Worm (Caenorhabditis elegans): ENCODE measurements around the gene K09E9.1.

Gene K09E9.1

ce11 chrX:15630340-15630739 lies 10.0 kb downstream of the K09E9.1 start, which contains the start of gene K09E9.4:
TSS of gene K09E9.4 (minus strand) at chrX:15630440.
- TF ChIP-seq ceh-82 (tag; optimal IDR thresholded peaks at IDR 0.05) = no peak
- no peak for TF ChIP-seq ama-1 (optimal IDR thresholded peaks at IDR 0.05)
- TF ChIP-seq mab-9 (GFP tag; IDR thresholded peaks at IDR 0.05) = no peak
- TF ChIP-seq hlh-17 (GFP tag; optimal IDR thresholded peaks at IDR 0.05; ENCODE audit: borderline replicate concordance) = no peak
- no peak for TF ChIP-seq dpl-1 (GFP tag; optimal IDR thresholded peaks at IDR 0.05)
- TF ChIP-seq fkh-8 (tag; optimal IDR thresholded peaks at IDR 0.05) = no peak
- TF ChIP-seq alr-1 (tag; optimal IDR thresholded peaks at IDR 0.05; ENCODE audit: borderline replicate concordance) = no peak
- no peak for TF ChIP-seq elt-2 (tag; optimal IDR thresholded peaks at IDR 0.05)
- no peak for TF ChIP-seq lin-35 (GFP tag; optimal IDR thresholded peaks at IDR 0.05)
- no peak for TF ChIP-seq mef-2 (tag; optimal IDR thresholded peaks at IDR 0.05)
- no peak for TF ChIP-seq lin-13 (GFP tag; optimal IDR thresholded peaks at IDR 0.05)
- no peak for TF ChIP-seq hlh-4 (tag; optimal IDR thresholded peaks at IDR 0.05)
- TF ChIP-seq elt-3 (tag; optimal IDR thresholded peaks at IDR 0.05) = no peak

ce11 chrX:15630790-15631204 lies 10.5 kb downstream of the K09E9.1 start:
- TF ChIP-seq grh-1 (GFP tag; IDR thresholded peaks at IDR 0.05) (no peak), aha-1 (tag; optimal IDR thresholded peaks at IDR 0.05) (no peak), nhr-47 (tag; optimal IDR thresholded peaks at IDR 0.05) (peak; percentile 24), nhr-11 (tag; optimal IDR thresholded peaks at IDR 0.05) (no peak), ets-5 (GFP tag; IDR thresholded peaks at IDR 0.05) (no peak), rnt-1 (tag; optimal IDR thresholded peaks at IDR 0.05) (peak; percentile 43), swsn-7 (tag; optimal IDR thresholded peaks at IDR 0.05) (peak; percentile 6), alr-1 (tag; optimal IDR thresholded peaks at IDR 0.05; ENCODE audit: borderline replicate concordance) (no peak), lin-39 (tag; optimal IDR thresholded peaks at IDR 0.05) (no peak), unc-62 (GFP tag; optimal IDR thresholded peaks at IDR 0.05) (no peak), dpl-1 (GFP tag; optimal IDR thresholded peaks at IDR 0.05) (no peak), ceh-82 (tag; optimal IDR thresholded peaks at IDR 0.05) (peak in 2 of 3 experiments; percentile 45 to 69), nhr-84 (tag; optimal IDR thresholded peaks at IDR 0.05) (no peak), isw-1 (GFP tag; IDR thresholded peaks at IDR 0.05) (no peak), nhr-20 (tag; optimal IDR thresholded peaks at IDR 0.05) (peak; percentile 23), sox-4 (tag; optimal IDR thresholded peaks at IDR 0.05) (no peak), lin-14 (GFP tag; optimal IDR thresholded peaks at IDR 0.05) (peak; percentile 81), mdl-1 (tag; optimal IDR thresholded peaks at IDR 0.05) (peak in 1 of 2 experiments; percentile 9), zag-1 (tag; optimal IDR thresholded peaks at IDR 0.05) (no peak), nhr-12 (tag; optimal IDR thresholded peaks at IDR 0.05) (no peak), blmp-1 (tag; optimal IDR thresholded peaks at IDR 0.05) (peak; percentile 79), dsc-1 (tag; optimal IDR thresholded peaks at IDR 0.05) (peak; percentile 19), lsy-2 (tag; optimal IDR thresholded peaks at IDR 0.05) (peak; percentile 2 to 25), fkh-10 (GFP tag; optimal IDR thresholded peaks at IDR 0.05) (peak; percentile 48), Y116A8C.19 (tag; optimal IDR thresholded peaks at IDR 0.05; ENCODE audit: borderline replicate concordance) (no peak), mab-9 (GFP tag; IDR thresholded peaks at IDR 0.05) (no peak), fkh-8 (tag; optimal IDR thresholded peaks at IDR 0.05) (peak; percentile 27), mep-1 (tag; optimal IDR thresholded peaks at IDR 0.05) (peak; percentile 44), xbp-1 (tag; optimal IDR thresholded peaks at IDR 0.05) (peak; percentile 7), jun-1 (tag; optimal IDR thresholded peaks at IDR 0.05) (no peak), efl-1 (optimal IDR thresholded peaks at IDR 0.05) (peak; percentile 1 to 15), efl-1 (GFP tag; optimal IDR thresholded peaks at IDR 0.05 in 1 of 2) (no peak), F16B12.6 (tag; optimal IDR thresholded peaks at IDR 0.05) (no peak), nhr-237 (tag; optimal IDR thresholded peaks at IDR 0.05) (no peak), snu-23 (GFP tag; optimal IDR thresholded peaks at IDR 0.05) (peak; percentile 44), sup-37 (GFP tag; optimal IDR thresholded peaks at IDR 0.05) (no peak), skn-1 (tag; optimal IDR thresholded peaks at IDR 0.05) (peak; percentile 12), tbx-2 (tag; optimal IDR thresholded peaks at IDR 0.05) (peak; percentile 7), tlp-1 (tag; optimal IDR thresholded peaks at IDR 0.05) (no peak), nhr-71 (tag; optimal IDR thresholded peaks at IDR 0.05) (peak; percentile 65), unc-98 (GFP tag; IDR thresholded peaks at IDR 0.05) (no peak), lin-35 (GFP tag; optimal IDR thresholded peaks at IDR 0.05) (peak in 1 of 2 experiments; percentile 1)

Data from whole organism, L1 larva.